Worm (Caenorhabditis elegans): ENCODE data around the gene K09E2.2.

The K09E2.2 gene

DNA sequence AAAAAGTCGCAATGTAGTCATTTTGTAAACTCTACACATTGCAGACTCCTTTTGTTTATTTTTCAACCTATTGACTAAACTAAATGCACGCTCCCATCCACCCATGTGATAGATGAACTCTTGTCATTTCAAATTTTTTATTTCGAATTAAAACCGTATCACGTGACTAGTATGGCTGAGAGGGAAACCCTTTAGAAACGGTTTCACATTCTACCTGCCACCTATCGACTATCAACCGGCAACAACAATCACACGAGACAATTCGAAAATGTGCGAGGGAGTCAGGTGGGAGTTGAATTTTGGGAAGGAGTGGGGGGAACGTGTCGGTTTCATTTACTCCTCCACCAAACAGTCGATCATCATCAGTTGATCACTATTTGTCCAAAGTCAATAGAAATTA lies 1.7 kb downstream of the K09E2.2 start:
- TF ChIP-seq mdl-1 (tag; optimal IDR thresholded peaks at IDR 0.05): peak; percentile 44
- no peak for TF ChIP-seq nhr-67 (tag; optimal IDR thresholded peaks at IDR 0.05)
- peak; percentile 14 for TF ChIP-seq nhr-43 (tag; optimal IDR thresholded peaks at IDR 0.05; ENCODE audit: poor library complexity, severe bottlenecking)
- peak; percentile 81 for TF ChIP-seq elt-2 (tag; optimal IDR thresholded peaks at IDR 0.05)
- TF ChIP-seq hmg-11 (tag; optimal IDR thresholded peaks at IDR 0.05): no peak
- peak; percentile 2 for TF ChIP-seq jun-1 (tag; optimal IDR thresholded peaks at IDR 0.05)
- peak; percentile 81 for TF ChIP-seq pqm-1 (tag; optimal IDR thresholded peaks at IDR 0.05)
- TF ChIP-seq pha-4 (tag; optimal IDR thresholded peaks at IDR 0.05): peak; percentile 79
- no peak for TF ChIP-seq mml-1 (tag; optimal IDR thresholded peaks at IDR 0.05)
- TF ChIP-seq lin-39 (tag; optimal IDR thresholded peaks at IDR 0.05): no peak

DNA sequence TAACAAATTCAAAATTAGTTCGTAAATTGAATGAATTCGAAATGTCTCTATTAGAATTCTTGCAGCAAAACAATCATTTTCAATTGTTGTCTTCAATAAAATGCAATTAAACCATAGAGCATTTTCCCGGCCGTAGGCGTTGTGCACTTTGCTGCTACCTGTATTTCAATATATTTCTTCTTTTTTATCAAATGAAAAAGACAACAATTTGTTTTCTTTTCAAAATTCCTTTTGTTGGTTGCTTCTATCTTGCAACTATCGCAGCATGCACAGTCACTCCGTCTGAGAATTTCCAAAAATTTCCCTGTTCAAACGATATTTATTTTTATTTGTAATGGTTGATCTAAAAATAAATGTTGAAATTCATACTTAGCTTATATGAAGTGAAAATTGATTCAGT lies 2.3 kb downstream of the K09E2.2 start:
- TF ChIP-seq daf-12 (tag; optimal IDR thresholded peaks at IDR 0.05) (no peak), jun-1 (tag; optimal IDR thresholded peaks at IDR 0.05) (no peak), R02D3.7 (tag; optimal IDR thresholded peaks at IDR 0.05) (no peak), nhr-76 (tag; optimal IDR thresholded peaks at IDR 0.05) (no peak), nhr-237 (tag; optimal IDR thresholded peaks at IDR 0.05) (no peak), egl-27 (tag; optimal IDR thresholded peaks at IDR 0.05) (no peak), snpc-4 (tag; optimal IDR thresholded peaks at IDR 0.05) (no peak), elt-2 (tag; optimal IDR thresholded peaks at IDR 0.05) (no peak)

DNA sequence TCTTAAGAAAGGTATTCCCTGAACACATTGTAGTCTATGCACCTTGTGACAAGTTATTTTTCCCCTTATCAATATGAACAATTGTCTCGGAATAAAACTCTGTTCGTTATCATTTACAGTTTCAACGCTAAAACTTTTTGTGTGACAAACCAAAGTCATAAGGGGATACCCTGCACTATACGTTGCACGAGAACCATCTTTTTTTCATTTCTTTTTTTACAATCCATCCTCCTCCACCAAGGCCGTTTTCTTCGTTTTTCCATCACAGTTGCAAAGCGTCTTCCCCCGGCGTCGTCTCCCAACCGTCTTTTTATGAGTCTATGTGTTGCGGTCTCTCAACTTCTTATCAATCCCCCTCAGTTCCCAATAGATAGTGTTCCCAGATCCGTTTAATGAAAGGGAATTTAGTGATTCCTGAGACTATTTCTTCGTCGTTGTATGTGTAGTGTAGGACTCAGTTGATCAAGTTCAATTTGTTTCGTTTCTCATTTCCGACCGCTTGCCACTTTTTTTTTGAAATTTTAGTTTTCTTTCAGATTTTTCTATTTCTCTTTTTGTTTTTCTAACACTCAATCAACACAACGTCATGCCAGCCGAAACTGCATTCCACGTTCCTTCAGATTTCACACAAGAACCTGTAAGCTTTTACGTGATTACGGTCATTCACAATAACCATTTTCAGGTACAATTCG lies 3.4 kb downstream of the K09E2.2 start:
- TF ChIP-seq mdl-1 (tag; optimal IDR thresholded peaks at IDR 0.05) (peak; percentile 56), pha-4 (tag; optimal IDR thresholded peaks at IDR 0.05) (peak; percentile 34), elt-2 (tag; optimal IDR thresholded peaks at IDR 0.05) (peak; percentile 84), nhr-25 (tag; optimal IDR thresholded peaks at IDR 0.05) (peak; percentile 21), elt-3 (tag; optimal IDR thresholded peaks at IDR 0.05) (peak in 1 of 3 experiments; percentile 58), jun-1 (tag; optimal IDR thresholded peaks at IDR 0.05) (peak; percentile 38), pqm-1 (tag; optimal IDR thresholded peaks at IDR 0.05) (peak; percentile 70), lsy-12 (tag; optimal IDR thresholded peaks at IDR 0.05) (no peak), lin-39 (tag; optimal IDR thresholded peaks at IDR 0.05) (no peak), fkh-10 (GFP tag; optimal IDR thresholded peaks at IDR 0.05) (no peak)

DNA sequence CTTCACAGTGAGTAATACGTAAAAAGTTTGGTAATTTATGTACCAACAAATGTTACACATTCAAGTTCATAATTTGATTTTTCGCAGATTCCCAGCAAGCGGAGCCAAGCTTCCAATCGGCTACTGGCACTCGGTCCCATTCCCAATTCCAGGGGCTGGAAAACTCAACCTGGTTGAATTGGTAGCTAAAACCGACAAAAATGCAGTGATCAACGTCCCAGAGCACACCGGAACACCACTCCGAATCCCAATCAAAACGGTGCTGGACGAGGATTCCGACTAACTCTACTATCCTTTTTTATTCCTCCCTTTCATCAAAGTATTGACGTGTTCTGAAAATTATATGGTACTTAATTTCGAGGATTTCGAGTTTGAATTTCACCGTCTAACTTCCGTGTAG lies 4.5 kb downstream of the K09E2.2 start:
- TF ChIP-seq eor-1 (tag; optimal IDR thresholded peaks at IDR 0.05): no peak
- no peak for TF ChIP-seq sea-2 (GFP tag; optimal IDR thresholded peaks at IDR 0.05)
- no peak for TF ChIP-seq egl-27 (tag; optimal IDR thresholded peaks at IDR 0.05)
- no peak for TF ChIP-seq skn-1 (tag; optimal IDR thresholded peaks at IDR 0.05)
- TF ChIP-seq nhr-77 (tag; optimal IDR thresholded peaks at IDR 0.05): no peak
- TF ChIP-seq lin-15B (tag; optimal IDR thresholded peaks at IDR 0.05): no peak
- TF ChIP-seq nhr-43 (tag; optimal IDR thresholded peaks at IDR 0.05; ENCODE audit: poor library complexity, severe bottlenecking): no peak

DNA sequence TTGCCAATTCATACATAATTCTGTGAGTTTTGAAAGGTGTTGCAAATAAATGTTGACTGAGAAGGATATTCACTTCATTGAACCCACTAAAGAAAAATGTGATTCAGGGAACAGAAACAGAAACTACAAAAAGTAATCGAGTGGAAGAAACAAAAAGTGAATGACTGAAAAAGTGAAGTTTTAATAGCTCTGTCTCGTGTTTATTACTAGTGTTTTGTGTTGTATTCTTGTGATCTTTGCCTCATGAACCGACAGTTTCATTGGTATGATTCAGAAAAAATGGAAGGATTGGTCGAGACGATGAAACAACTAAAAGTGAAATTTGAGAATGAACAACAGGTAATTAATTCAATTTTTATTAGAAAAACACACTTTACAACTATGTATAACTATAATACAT lies 5.0 kb downstream of the K09E2.2 start:
- TF ChIP-seq elt-2 (tag; optimal IDR thresholded peaks at IDR 0.05): peak; percentile 7
- TF ChIP-seq ztf-11 (tag; optimal IDR thresholded peaks at IDR 0.05): no peak
- peak; percentile 39 for TF ChIP-seq pqm-1 (tag; optimal IDR thresholded peaks at IDR 0.05)
- no peak for TF ChIP-seq ceh-9 (tag; optimal IDR thresholded peaks at IDR 0.05)
- TF ChIP-seq unc-39 (tag; optimal IDR thresholded peaks at IDR 0.05): no peak

DNA sequence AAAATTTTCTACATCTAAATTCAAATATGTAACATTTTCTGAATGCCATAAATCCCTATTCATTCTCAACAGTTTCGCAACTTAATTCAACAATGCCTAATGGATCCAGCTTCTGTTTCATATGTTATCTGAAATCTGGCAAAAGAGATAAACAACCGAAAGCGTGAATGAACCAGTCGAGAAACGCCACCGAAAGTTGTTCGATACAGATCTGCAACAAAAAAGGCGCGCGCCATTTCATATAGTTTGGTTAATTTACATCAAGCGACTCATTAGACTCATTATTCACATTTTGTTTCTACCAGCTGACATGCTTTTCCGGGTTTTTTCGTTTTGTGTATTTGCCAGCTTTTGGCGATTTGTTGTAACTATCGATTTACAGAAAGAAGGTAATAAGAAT lies 8.7 kb downstream of the K09E2.2 start, which contains the start of gene K09E2.1:
Gene K09E2.1 (plus strand): TSS at position 301 of the 400 bp plus-strand sequence.
- TF ChIP-seq fkh-10 (GFP tag; optimal IDR thresholded peaks at IDR 0.05): no peak
- no peak for TF ChIP-seq jun-1 (tag; optimal IDR thresholded peaks at IDR 0.05)
- no peak for TF ChIP-seq ceh-28 (tag; optimal IDR thresholded peaks at IDR 0.05)
- TF ChIP-seq aly-2 (tag; optimal IDR thresholded peaks at IDR 0.05): no peak
- TF ChIP-seq ama-1 (optimal IDR thresholded peaks at IDR 0.05): no peak
- no peak for TF ChIP-seq tbx-2 (tag; optimal IDR thresholded peaks at IDR 0.05)
- no peak for TF ChIP-seq nhr-43 (tag; optimal IDR thresholded peaks at IDR 0.05; ENCODE audit: poor library complexity, severe bottlenecking)
- TF ChIP-seq ZK546.5 (tag; optimal IDR thresholded peaks at IDR 0.05): no peak
- TF ChIP-seq elt-1 (tag; optimal IDR thresholded peaks at IDR 0.05): no peak
- no peak for TF ChIP-seq nhr-25 (tag; optimal IDR thresholded peaks at IDR 0.05)
- no peak for TF ChIP-seq elt-3 (tag; optimal IDR thresholded peaks at IDR 0.05)
- no peak for TF ChIP-seq zag-1 (tag; optimal IDR thresholded peaks at IDR 0.05)
- no peak for TF ChIP-seq lin-15B (tag; optimal IDR thresholded peaks at IDR 0.05)
- TF ChIP-seq ztf-11 (tag; optimal IDR thresholded peaks at IDR 0.05): no peak
- TF ChIP-seq elt-2 (tag; optimal IDR thresholded peaks at IDR 0.05): no peak
- TF ChIP-seq eor-1 (tag; optimal IDR thresholded peaks at IDR 0.05): no peak
- TF ChIP-seq nhr-28 (tag; optimal IDR thresholded peaks at IDR 0.05): no peak
